Fruit fly (Drosophila melanogaster): ENCODE results near the gene CG4592.
A peak's percentile ranks its signal among the peaks of the same experiment; 100 is the strongest.

The CG4592 gene

DNA sequence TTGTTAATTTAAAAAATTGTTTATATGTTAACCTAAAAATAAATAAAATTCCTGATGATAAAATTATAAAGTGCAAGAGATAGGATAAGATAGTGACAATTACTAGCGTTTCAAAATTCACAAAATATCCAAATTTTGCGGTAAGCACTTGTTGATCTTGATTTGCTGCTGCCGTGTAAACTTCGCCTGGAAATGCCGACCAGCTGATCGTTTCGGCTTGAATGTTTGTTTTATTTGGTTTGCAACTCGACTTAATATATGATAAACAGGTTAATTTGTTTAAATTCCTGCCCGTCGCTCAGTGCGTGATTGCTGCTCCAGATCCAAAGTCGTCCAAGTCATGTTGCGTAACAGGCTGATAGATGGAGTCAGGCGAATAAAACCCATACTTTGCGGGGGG, at the start of gene CG4592:
Gene CG4592 (plus strand): TSS at position 233 of the 400 bp plus-strand sequence.
- peak; percentile 72 for TF ChIP-seq CG34406 (GFP tag; optimal IDR thresholded peaks at IDR 0.05)
- no peak for TF ChIP-seq pdm3 (GFP tag; optimal IDR thresholded peaks at IDR 0.05)
- peak; percentile 28 for TF ChIP-seq CG4318 (GFP tag; optimal IDR thresholded peaks at IDR 0.05)
- TF ChIP-seq salr (GFP tag; optimal IDR thresholded peaks at IDR 0.05) = peak in 1 of 2 experiments; percentile 68
- TF ChIP-seq Ets96B (tag; optimal IDR thresholded peaks at IDR 0.05) = no peak
- no peak for TF ChIP-seq CG6854 (GFP tag; optimal IDR thresholded peaks at IDR 0.05)
- no peak for TF ChIP-seq ss (GFP tag; optimal IDR thresholded peaks at IDR 0.05)
- no peak for TF ChIP-seq CG10669 (GFP tag; optimal IDR thresholded peaks at IDR 0.05)
- TF ChIP-seq net (GFP tag; optimal IDR thresholded peaks at IDR 0.05) = peak; percentile 77
- TF ChIP-seq Hr38 (GFP tag; optimal IDR thresholded peaks at IDR 0.05) = no peak
- peak; percentile 65 for TF ChIP-seq CG1621 (tag; optimal IDR thresholded peaks at IDR 0.05)
- peak; percentile 82 for TF ChIP-seq vri (GFP tag; optimal IDR thresholded peaks at IDR 0.05)
- no peak for TF ChIP-seq fd85E (GFP tag; optimal IDR thresholded peaks at IDR 0.05)
- TF ChIP-seq CG10631 (GFP tag; optimal IDR thresholded peaks at IDR 0.05) = peak; percentile 53
- TF ChIP-seq Sox15 (GFP tag; optimal IDR thresholded peaks at IDR 0.05) = peak; percentile 28
- TF ChIP-seq Sox102F (GFP tag; optimal IDR thresholded peaks at IDR 0.05) = peak; percentile 82
- TF ChIP-seq CG8119 (GFP tag; IDR thresholded peaks at IDR 0.05) = peak; percentile 73
- peak; percentile 74 for TF ChIP-seq Sox14 (GFP tag; optimal IDR thresholded peaks at IDR 0.05)
- TF ChIP-seq cyc (GFP tag; optimal IDR thresholded peaks at IDR 0.05) = peak; percentile 69
- TF ChIP-seq CG11902 (GFP tag; optimal IDR thresholded peaks at IDR 0.05) = peak; percentile 8
- peak; percentile 75 for TF ChIP-seq CG32006 (GFP tag; optimal IDR thresholded peaks at IDR 0.05)
- peak; percentile 83 for TF ChIP-seq Eip75B (GFP tag; optimal IDR thresholded peaks at IDR 0.05)
- peak; percentile 70 for TF ChIP-seq CG8632 (GFP tag; optimal IDR thresholded peaks at IDR 0.05)
- TF ChIP-seq acj6 (GFP tag; optimal IDR thresholded peaks at IDR 0.05) = peak; percentile 84
- TF ChIP-seq dsx (GFP tag; optimal IDR thresholded peaks at IDR 0.05; ENCODE audit: poor library complexity, severe bottlenecking) = peak; percentile 63
- peak; percentile 29 for TF ChIP-seq CG11762 (GFP tag; optimal IDR thresholded peaks at IDR 0.05; ENCODE audit: insufficient read depth)
- TF ChIP-seq spab (GFP tag; optimal IDR thresholded peaks at IDR 0.05) = peak; percentile 44
- peak; percentile 44 for TF ChIP-seq Lpt (GFP tag; optimal IDR thresholded peaks at IDR 0.05)
- no peak for TF ChIP-seq Ets21C (GFP tag; optimal IDR thresholded peaks at IDR 0.05)
- TF ChIP-seq CG3032 (tag; optimal IDR thresholded peaks at IDR 0.05) = peak; percentile 72
- peak; percentile 97 for TF ChIP-seq fkh (GFP tag; optimal IDR thresholded peaks at IDR 0.05)
- peak; percentile 60 for TF ChIP-seq CG6276 (GFP tag; optimal IDR thresholded peaks at IDR 0.05)
- peak; percentile 84 for TF ChIP-seq CG6163 (GFP tag; IDR thresholded peaks at IDR 0.05)
- peak; percentile 5 for TF ChIP-seq CG8319 (GFP tag; optimal IDR thresholded peaks at IDR 0.05)
- TF ChIP-seq Blimp-1 (GFP tag; optimal IDR thresholded peaks at IDR 0.05) = peak; percentile 36
- TF ChIP-seq dac (GFP tag; optimal IDR thresholded peaks at IDR 0.05) = no peak
- TF ChIP-seq topi (GFP tag; optimal IDR thresholded peaks at IDR 0.05) = peak; percentile 76
- TF ChIP-seq CG9139 (GFP tag; optimal IDR thresholded peaks at IDR 0.05) = peak; percentile 55
- TF ChIP-seq CG16779 (tag; optimal IDR thresholded peaks at IDR 0.05) = peak; percentile 40
- peak; percentile 31; the same call in 1 of the 2 replicates for TF ChIP-seq Gug (GFP tag; IDR thresholded peaks at IDR 0.05)
- peak; percentile 85 for TF ChIP-seq eg (GFP tag; IDR thresholded peaks at IDR 0.05)
- peak; percentile 77 for TF ChIP-seq achi (GFP tag; optimal IDR thresholded peaks at IDR 0.05)
- peak; percentile 78 for TF ChIP-seq Hr4 (GFP tag; optimal IDR thresholded peaks at IDR 0.05)
- TF ChIP-seq CG31627 (GFP tag; optimal IDR thresholded peaks at IDR 0.05) = peak; percentile 70
- TF ChIP-seq Eip93F (GFP tag; optimal IDR thresholded peaks at IDR 0.05) = peak; percentile 72
- TF ChIP-seq Met (GFP tag; optimal IDR thresholded peaks at IDR 0.05) = peak; percentile 82
- TF ChIP-seq lz (GFP tag; optimal IDR thresholded peaks at IDR 0.05) = peak; percentile 75
- peak; percentile 43 for TF ChIP-seq fd59A (GFP tag; optimal IDR thresholded peaks at IDR 0.05)
- TF ChIP-seq Eip78C (GFP tag) = no peak
- TF ChIP-seq CG6792 (GFP tag; optimal IDR thresholded peaks at IDR 0.05) = peak; percentile 69
- TF ChIP-seq CG15336 (GFP tag; IDR thresholded peaks at IDR 0.05) = peak; percentile 83
- TF ChIP-seq CG3919 (GFP tag; optimal IDR thresholded peaks at IDR 0.05) = peak; percentile 82

Measured in whole organism, prepupa.